Fruit fly (Drosophila melanogaster) ovary, adult (tissue): ENCODE measurements around the gene CG5399.

Experiments
- CG17801 ChIP-seq: fragments of 200-800 bp; optimal IDR thresholded peaks from 2 replicates; lab custom pipeline; 2019; ENCODE audit warnings: missing biosample characterization, mild to moderate bottlenecking, missing genetic modification characterization, moderate library complexity; ENCODE audit not compliant: partially characterized antibody

The CG5399 gene

DNA sequence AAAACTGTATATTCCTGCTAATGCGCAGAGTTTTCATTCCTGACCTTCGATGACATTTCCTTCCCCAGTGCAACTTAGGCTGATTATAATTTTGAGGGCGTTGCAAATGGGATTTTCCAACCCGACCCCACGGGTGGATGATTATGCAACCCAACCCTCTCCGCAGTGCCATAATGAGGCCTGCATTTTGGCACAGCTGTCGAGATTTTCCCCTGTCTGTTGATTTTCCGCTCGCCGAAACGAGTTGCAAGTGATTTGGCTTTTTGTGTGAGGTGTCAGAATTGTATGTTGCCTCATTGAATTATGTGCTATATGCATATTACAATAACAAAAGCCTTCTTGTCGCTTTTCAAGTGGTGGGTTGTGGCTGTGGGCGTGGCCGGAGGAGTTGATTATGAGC, 22.7 kb upstream of the CG5399 start:
- no peak for TF ChIP-seq CG17801 (GFP tag; lab: Kevin White, UChicago)

- TF ChIP-seq CG17801 (GFP tag; lab: Kevin White, UChicago) = no peak
Observed at dm6 chr3R:15673248-15673647, 21.8 kb upstream of the CG5399 start.

- TF ChIP-seq CG17801 (GFP tag; lab: Kevin White, UChicago) = no peak
Observed at dm6 chr3R:15676186-15677073, 18.6 kb upstream of the CG5399 start.

dm6 chr3R:15677074-15677409, 18.0 kb upstream of the CG5399 start:
- no peak for TF ChIP-seq CG17801 (GFP tag; lab: Kevin White, UChicago)

dm6 chr3R:15677550-15677973, 17.5 kb upstream of the CG5399 start:
- no peak for TF ChIP-seq CG17801 (GFP tag; lab: Kevin White, UChicago)

DNA sequence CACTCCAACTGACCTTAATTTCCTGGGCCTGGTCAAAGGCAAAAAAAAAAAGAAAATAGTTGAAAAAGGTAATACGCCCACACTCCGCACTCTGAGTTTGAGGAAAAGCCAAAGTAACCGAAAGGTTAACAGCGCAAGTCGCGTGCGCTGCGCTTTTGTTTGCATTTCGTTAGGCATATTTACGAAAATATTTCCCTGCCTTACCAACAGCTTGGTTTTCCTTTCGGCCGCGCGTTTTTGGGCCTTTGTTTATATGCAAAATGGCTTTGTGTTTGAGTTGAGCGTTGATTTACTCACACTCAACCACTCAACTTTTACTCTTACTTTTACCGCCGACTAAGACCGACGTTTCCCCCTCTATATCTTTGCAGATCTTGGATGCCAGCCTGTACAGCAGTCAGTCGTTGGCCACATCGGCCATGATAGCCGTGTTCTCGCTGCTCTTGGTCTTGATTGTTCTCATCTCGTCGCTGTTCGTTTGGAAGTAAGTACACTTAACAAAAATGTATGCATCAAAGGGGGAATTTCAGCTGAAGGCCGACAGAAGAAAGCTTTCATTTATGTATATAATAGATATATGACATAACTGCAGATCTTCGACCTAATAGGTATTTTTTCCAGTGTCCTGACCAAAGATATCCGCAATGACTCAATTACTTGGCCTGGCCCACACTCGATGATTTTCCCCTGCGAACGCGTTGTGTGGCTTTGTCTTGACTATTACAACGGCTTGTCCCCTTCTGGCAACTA, 16.1 kb upstream of the CG5399 start:
- no peak for TF ChIP-seq CG17801 (GFP tag; lab: Kevin White, UChicago)

DNA sequence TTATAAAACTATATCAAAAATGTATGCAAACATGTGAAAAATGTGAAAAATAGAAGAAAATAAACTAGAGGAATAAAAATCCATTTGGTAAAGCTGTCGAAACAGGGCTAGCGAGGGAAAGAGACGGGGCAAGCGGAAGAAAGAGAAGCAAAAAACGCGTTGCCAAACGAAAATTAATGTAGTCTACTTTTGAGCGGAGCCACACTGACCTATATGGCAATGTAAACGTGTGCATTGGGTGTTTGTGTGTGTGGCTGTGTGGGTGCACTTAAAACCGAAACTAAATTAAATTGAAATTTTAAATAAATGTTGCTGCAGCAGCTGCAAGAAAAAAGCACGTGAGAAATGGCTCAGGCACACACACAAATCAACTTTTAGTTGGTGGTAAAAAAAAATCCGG, 15.1 kb upstream of the CG5399 start:
- TF ChIP-seq CG17801 (GFP tag; lab: Kevin White, UChicago) = no peak

DNA sequence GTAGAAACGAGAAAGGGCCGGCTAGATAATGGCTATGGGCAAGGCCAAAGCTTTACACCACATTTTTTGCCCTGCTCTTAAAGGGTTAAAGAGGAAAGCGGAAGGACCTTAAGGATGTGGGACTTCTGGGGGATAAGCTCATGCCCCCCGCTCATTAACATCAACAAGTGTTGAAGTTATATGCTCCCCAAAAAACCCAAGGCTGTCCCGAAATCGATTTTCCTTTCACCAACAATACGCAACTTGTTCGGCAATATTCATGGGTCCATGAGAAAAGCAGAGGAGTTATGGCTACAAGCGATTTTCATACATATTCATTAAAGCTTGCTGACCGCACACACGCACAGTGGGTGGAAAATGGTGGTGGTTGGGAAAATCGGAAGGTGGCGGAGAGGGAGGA, 14.4 kb upstream of the CG5399 start:
- TF ChIP-seq CG17801 (GFP tag; lab: Kevin White, UChicago) = no peak

- no peak for TF ChIP-seq CG17801 (GFP tag; lab: Kevin White, UChicago)
Observed at dm6 chr3R:15688441-15688840, 6.6 kb upstream of the CG5399 start.

dm6 chr3R:15692786-15693185, 2.3 kb upstream of the CG5399 start, which contains the start of gene CG31446:
CG31446 (plus strand) TSS chr3R:15693086.
- no peak for TF ChIP-seq CG17801 (GFP tag; lab: Kevin White, UChicago)

DNA sequence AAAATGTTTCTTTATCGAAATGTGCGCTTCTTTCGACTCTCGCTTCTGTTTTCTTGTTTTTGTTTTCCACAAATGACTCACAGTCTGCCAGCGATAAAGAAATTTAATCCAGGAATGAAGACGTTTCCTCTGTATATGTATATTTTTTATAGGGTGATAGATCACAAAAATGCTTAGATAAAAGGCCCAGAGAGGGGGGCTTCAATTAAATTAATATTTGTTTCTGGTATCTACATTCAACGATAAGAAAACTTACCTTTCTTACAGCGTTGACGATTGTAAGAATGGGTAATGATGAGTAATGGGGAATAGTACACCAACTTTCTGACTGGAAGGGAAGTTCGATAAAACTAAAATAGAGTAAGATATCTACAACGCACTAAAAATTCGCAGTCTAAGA, 709 bp upstream of the CG5399 start:
- TF ChIP-seq CG17801 (GFP tag; lab: Kevin White, UChicago) = no peak

dm6 chr3R:15696461-15697044, 1.5 kb downstream of the CG5399 start:
- no peak for TF ChIP-seq CG17801 (GFP tag; lab: Kevin White, UChicago)

DNA sequence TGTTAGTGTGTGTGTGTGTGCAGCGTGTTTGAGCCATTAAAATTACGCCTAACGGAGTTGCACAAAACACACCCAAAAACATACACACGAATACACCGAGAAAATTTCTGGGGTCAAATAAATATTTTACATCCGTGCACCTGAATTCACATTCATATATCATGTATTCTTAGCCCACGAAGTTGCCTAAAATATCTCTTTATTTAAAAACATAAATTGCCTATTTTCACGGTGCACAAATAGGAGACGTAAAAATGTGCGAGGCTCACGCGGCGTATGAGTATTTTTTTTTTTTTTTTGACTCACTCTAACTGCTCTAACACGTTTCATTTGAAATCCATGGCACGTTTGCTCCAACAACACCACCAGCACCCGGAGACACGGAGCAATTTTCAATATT, 5.8 kb downstream of the CG5399 start:
- TF ChIP-seq CG17801 (GFP tag; lab: Kevin White, UChicago) = no peak

dm6 chr3R:15704376-15704775, 9.3 kb downstream of the CG5399 start, which contains the start of gene CG5404:
CG5404 (plus strand) TSS chr3R:15704676.
- TF ChIP-seq CG17801 (GFP tag; lab: Kevin White, UChicago) = no peak

DNA sequence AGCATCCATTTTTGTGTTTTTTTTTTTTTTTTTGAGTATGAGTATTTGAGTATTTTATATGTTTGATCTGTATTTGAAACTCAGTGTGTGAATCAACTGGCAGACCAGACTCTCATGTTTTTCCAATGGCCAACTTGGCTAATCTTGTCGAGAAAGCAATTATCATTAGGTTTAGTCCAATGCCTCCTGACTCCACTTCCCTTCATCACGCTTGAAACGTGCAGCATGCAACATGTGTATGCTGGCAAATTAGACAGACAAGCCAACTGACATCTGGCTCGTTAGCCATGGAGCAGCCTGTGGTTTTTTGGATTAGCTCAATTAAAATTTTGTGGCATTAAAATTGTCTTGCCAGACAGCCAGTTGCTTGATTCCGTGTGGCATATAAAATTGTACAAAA, 21.4 kb downstream of the CG5399 start, which contains the start of gene CG31294:
Gene CG31294 (minus strand): TSS at position 101 of the 400 bp plus-strand sequence.
- no peak for TF ChIP-seq CG17801 (GFP tag; lab: Kevin White, UChicago)
